Fruit fly (Drosophila melanogaster) whole organism, prepupa: ENCODE results near the gene Pdzd8.

Source experiments
- Blimp-1 ChIP-seq: fragments of 200-800 bp; sonication (Bioruptor generic); optimal IDR thresholded peaks from 3 replicates; lab custom pipeline; 2017; ENCODE audit warnings: missing biosample characterization, missing genetic modification characterization, mild to moderate bottlenecking, moderate library complexity, missing genetic modification reagents
- CG10631 ChIP-seq: fragments of 200-800 bp; sonication (Bioruptor generic); optimal IDR thresholded peaks from 2 replicates; lab custom pipeline; 2016; ENCODE audit warnings: missing biosample characterization, missing genetic modification characterization
- CG10669 ChIP-seq: fragments of 200-800 bp; sonication (Bioruptor generic); optimal IDR thresholded peaks from 3 replicates; lab custom pipeline; 2018; ENCODE audit warnings: missing biosample characterization, mild to moderate bottlenecking, missing genetic modification characterization, moderate library complexity
- CG11294 ChIP-seq: fragments of 200-800 bp; sonication (Bioruptor generic); IDR thresholded peaks from 2 replicates; pipeline ENCODE4 v1.3.6; 2022; ENCODE audit warnings: missing biosample characterization, missing genetic modification characterization
- CG11762 ChIP-seq: fragments of 200-800 bp; sonication (Bioruptor generic); optimal IDR thresholded peaks from 3 replicates; lab custom pipeline; 2016; ENCODE audit warnings: missing biosample characterization, missing genetic modification characterization; ENCODE audit not compliant: insufficient read depth
- CG11902 ChIP-seq: fragments of 200-800 bp; sonication (Bioruptor generic); optimal IDR thresholded peaks from 3 replicates; lab custom pipeline; 2016; ENCODE audit warnings: missing biosample characterization, missing genetic modification characterization
- CG15336 ChIP-seq: fragments of 200-800 bp; sonication (Bioruptor generic); IDR thresholded peaks from 2 replicates; pipeline ENCODE4 v1.3.6; 2022; ENCODE audit warnings: missing biosample characterization, missing genetic modification characterization
- CG1621 ChIP-seq: fragments of 200-800 bp; sonication (Bioruptor generic); optimal IDR thresholded peaks from 3 replicates; lab custom pipeline; 2018; ENCODE audit warnings: missing biosample characterization, mild to moderate bottlenecking, missing genetic modification characterization
- CG16779 ChIP-seq: fragments of 200-800 bp; sonication (Bioruptor generic); optimal IDR thresholded peaks from 3 replicates; lab custom pipeline; 2017; ENCODE audit warnings: missing biosample characterization, mild to moderate bottlenecking, missing genetic modification characterization
- CG3032 ChIP-seq: fragments of 200-800 bp; optimal IDR thresholded peaks from 2 replicates; lab custom pipeline; 2019; ENCODE audit warnings: missing biosample characterization, mild to moderate bottlenecking, missing genetic modification characterization, moderate library complexity
- CG31627 ChIP-seq: fragments of 200-800 bp; sonication (Bioruptor generic); optimal IDR thresholded peaks from 3 replicates; lab custom pipeline; 2016; ENCODE audit warnings: missing biosample characterization, missing genetic modification characterization
- CG32006 ChIP-seq: fragments of 200-800 bp; sonication (Bioruptor generic); optimal IDR thresholded peaks from 3 replicates; lab custom pipeline; 2017; ENCODE audit warnings: missing biosample characterization, mild to moderate bottlenecking, missing genetic modification characterization
- CG34406 ChIP-seq: fragments of 200-800 bp; sonication (Bioruptor generic); optimal IDR thresholded peaks from 3 replicates; lab custom pipeline; 2016; ENCODE audit warnings: missing biosample characterization, missing genetic modification characterization
- CG3919 ChIP-seq: fragments of 200-800 bp; sonication (Bioruptor generic); optimal IDR thresholded peaks from 3 replicates; lab custom pipeline; 2016; ENCODE audit warnings: missing biosample characterization, missing genetic modification characterization
- CG4318 ChIP-seq: fragments of 200-800 bp; sonication (Bioruptor generic); optimal IDR thresholded peaks from 3 replicates; lab custom pipeline; 2017; ENCODE audit warnings: missing biosample characterization, mild to moderate bottlenecking, missing genetic modification characterization
- CG6276 ChIP-seq: fragments of 200-800 bp; sonication (Bioruptor generic); optimal IDR thresholded peaks from 2 replicates; lab custom pipeline; 2017; ENCODE audit warnings: missing biosample characterization, mild to moderate bottlenecking, missing genetic modification characterization
- CG6792 ChIP-seq: fragments of 200-800 bp; sonication (Bioruptor generic); optimal IDR thresholded peaks from 3 replicates; lab custom pipeline; 2016; ENCODE audit warnings: missing biosample characterization, missing genetic modification characterization
- CG6808 ChIP-seq: fragments of 200-800 bp; sonication (Bioruptor generic); optimal IDR thresholded peaks from 3 replicates; lab custom pipeline; 2017; ENCODE audit warnings: missing biosample characterization, missing genetic modification characterization, mild to moderate bottlenecking, moderate library complexity, missing genetic modification reagents
- CG7368 ChIP-seq: fragments of 200-800 bp; sonication (Bioruptor generic); optimal IDR thresholded peaks from 3 replicates; lab custom pipeline; 2016; ENCODE audit warnings: missing biosample characterization, missing genetic modification characterization
- CG8119 ChIP-seq: fragments of 200-800 bp; sonication (Bioruptor generic); IDR thresholded peaks from 3 replicates; pipeline ENCODE4 v1.3.6; 2022; ENCODE audit warnings: missing biosample characterization, missing genetic modification characterization
- CG8319 ChIP-seq: fragments of 200-800 bp; sonication (Bioruptor generic); optimal IDR thresholded peaks from 3 replicates; lab custom pipeline; 2016; ENCODE audit warnings: missing biosample characterization, missing genetic modification characterization
- CG9139 ChIP-seq: fragments of 200-800 bp; sonication (Bioruptor generic); optimal IDR thresholded peaks from 3 replicates; lab custom pipeline; 2017; ENCODE audit warnings: missing biosample characterization, mild to moderate bottlenecking, missing genetic modification characterization
- Eip78C ChIP-seq: fragments of 200-800 bp; sonication (Bioruptor generic); peaks from one replicate; lab custom pipeline; 2016; ENCODE audit warnings: missing biosample characterization, missing genetic modification characterization
- Eip93F ChIP-seq: fragments of 200-800 bp; sonication (Bioruptor generic); optimal IDR thresholded peaks from 2 replicates; lab custom pipeline; 2016; ENCODE audit warnings: missing biosample characterization, mild to moderate bottlenecking, missing genetic modification characterization
- Ets21C ChIP-seq: fragments of 200-800 bp; sonication (Bioruptor generic); optimal IDR thresholded peaks from 3 replicates; lab custom pipeline; 2016; ENCODE audit warnings: missing biosample characterization, missing genetic modification characterization
- Ets96B ChIP-seq: fragments of 200-800 bp; optimal IDR thresholded peaks from 2 replicates; lab custom pipeline; 2019; ENCODE audit warnings: missing biosample characterization, mild to moderate bottlenecking, missing genetic modification characterization, moderate library complexity
- Gug ChIP-seq: fragments of 200-800 bp; sonication (Bioruptor generic); IDR thresholded peaks from 2 replicates; pipeline ENCODE4 v1.3.6; 2022; ENCODE audit warnings: missing biosample characterization, missing genetic modification characterization
- Hr38 ChIP-seq: sonication (Bioruptor generic); optimal IDR thresholded peaks from 2 replicates; lab custom pipeline; 2016; ENCODE audit warnings: missing biosample characterization, missing genetic modification characterization
- Hr39 ChIP-seq: fragments of 200-800 bp; sonication (Bioruptor generic); optimal IDR thresholded peaks from 2 replicates; lab custom pipeline; 2016; ENCODE audit warnings: missing biosample characterization, missing genetic modification characterization
- Hr4 ChIP-seq: fragments of 200-800 bp; sonication (Bioruptor generic); optimal IDR thresholded peaks from 3 replicates; lab custom pipeline; 2016; ENCODE audit warnings: missing biosample characterization, missing genetic modification characterization
- OdsH ChIP-seq: fragments of 200-800 bp; sonication (Bioruptor generic); optimal IDR thresholded peaks from 3 replicates; lab custom pipeline; 2016; ENCODE audit warnings: missing biosample characterization, missing genetic modification characterization
- Sox14 ChIP-seq: fragments of 200-800 bp; sonication (Bioruptor generic); optimal IDR thresholded peaks from 3 replicates; lab custom pipeline; 2016; ENCODE audit warnings: missing biosample characterization, missing genetic modification characterization
- Sox15 ChIP-seq: fragments of 200-800 bp; sonication (Bioruptor generic); optimal IDR thresholded peaks from 3 replicates; lab custom pipeline; 2016; ENCODE audit warnings: missing biosample characterization, missing genetic modification characterization
- achi ChIP-seq: fragments of 200-800 bp; sonication (Bioruptor generic); optimal IDR thresholded peaks from 3 replicates; lab custom pipeline; 2016; ENCODE audit warnings: missing biosample characterization, missing genetic modification characterization
- cyc ChIP-seq: fragments of 200-800 bp; sonication (Bioruptor generic); optimal IDR thresholded peaks from 3 replicates; lab custom pipeline; 2016; ENCODE audit warnings: missing biosample characterization, missing genetic modification characterization
- dac ChIP-seq: fragments of 200-800 bp; sonication (Bioruptor generic); optimal IDR thresholded peaks from 2 replicates; lab custom pipeline; 2017; ENCODE audit warnings: missing biosample characterization, mild to moderate bottlenecking, missing genetic modification characterization
- dsx ChIP-seq: fragments of 200-800 bp; optimal IDR thresholded peaks from 3 replicates; lab custom pipeline; 2019; ENCODE audit warnings: missing biosample characterization, mild to moderate bottlenecking, missing genetic modification characterization, moderate library complexity; ENCODE audit not compliant: poor library complexity, severe bottlenecking
- eg ChIP-seq: fragments of 200-800 bp; sonication (Bioruptor generic); IDR thresholded peaks from 3 replicates; pipeline ENCODE4 v1.3.6; 2022; ENCODE audit warnings: missing biosample characterization, missing genetic modification characterization
- esn ChIP-seq: fragments of 200-800 bp; sonication (Bioruptor generic); optimal IDR thresholded peaks from 2 replicates; lab custom pipeline; 2016; ENCODE audit warnings: missing biosample characterization, mild to moderate bottlenecking, missing genetic modification characterization, moderate library complexity
- fd59A ChIP-seq: fragments of 200-800 bp; sonication (Bioruptor generic); optimal IDR thresholded peaks from 2 replicates; lab custom pipeline; 2017; ENCODE audit warnings: missing biosample characterization, mild to moderate bottlenecking, missing genetic modification characterization, missing genetic modification reagents
- fd85E ChIP-seq: fragments of 200-800 bp; sonication (Bioruptor generic); optimal IDR thresholded peaks from 3 replicates; lab custom pipeline; 2016; ENCODE audit warnings: missing biosample characterization, missing genetic modification characterization
- fkh ChIP-seq: fragments of 200-800 bp; sonication (Bioruptor generic); optimal IDR thresholded peaks from 3 replicates; lab custom pipeline; 2017; ENCODE audit warnings: missing biosample characterization, mild to moderate bottlenecking, missing genetic modification characterization, moderate library complexity
- lz ChIP-seq: fragments of 200-800 bp; sonication (Bioruptor generic); optimal IDR thresholded peaks from 3 replicates; lab custom pipeline; 2016; ENCODE audit warnings: missing biosample characterization, missing genetic modification characterization
- net ChIP-seq: fragments of 200-800 bp; sonication (Bioruptor generic); optimal IDR thresholded peaks from 3 replicates; lab custom pipeline; 2016; ENCODE audit warnings: missing biosample characterization, missing genetic modification characterization
- spab ChIP-seq: fragments of 200-800 bp; sonication (Bioruptor generic); optimal IDR thresholded peaks from 2 replicates; lab custom pipeline; 2017; ENCODE audit warnings: missing biosample characterization, mild to moderate bottlenecking, missing genetic modification characterization, missing genetic modification reagents
- ss ChIP-seq, 2 experiments: fragments of 200-800 bp; sonication (Bioruptor generic); optimal IDR thresholded peaks; 2 replicates in 1 of 2; 3 replicates in 1 of 2; lab custom pipeline; 2017 to 2018; ENCODE audit warnings: mild to moderate bottlenecking in 2 of 2, missing biosample characterization in 2 of 2, missing genetic modification characterization in 2 of 2, moderate library complexity in 1 of 2
- svp ChIP-seq: fragments of 200-800 bp; sonication (Bioruptor generic); peaks from one replicate; lab custom pipeline; 2016; ENCODE audit warnings: missing biosample characterization, missing genetic modification characterization

Gene Pdzd8

DNA sequence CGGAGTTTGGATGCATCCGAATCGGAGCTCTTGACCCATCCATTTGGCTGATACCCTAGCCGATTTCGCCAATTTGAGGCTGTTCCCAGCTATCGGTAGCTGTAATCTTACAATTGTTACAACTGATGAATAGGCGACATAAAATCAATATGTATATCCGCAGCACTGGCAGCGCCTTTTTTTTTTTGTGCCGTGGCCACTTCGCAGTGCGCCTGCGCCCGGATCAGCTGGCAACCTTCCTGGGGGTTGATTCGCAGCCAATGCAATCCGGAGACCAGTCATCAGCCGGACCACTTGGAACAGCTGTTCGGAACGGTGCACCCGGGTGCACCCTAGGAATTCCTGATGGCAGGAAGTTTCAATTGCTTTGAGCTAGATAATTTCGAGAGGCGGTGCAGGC is at the start of gene Pdzd8:
Pdzd8 (minus strand) TSS at position 125 of the 400 bp plus-strand sequence.
- TF ChIP-seq Eip78C (GFP tag; lab: Kevin White, UChicago) (no peak), Sox15 (GFP tag; lab: Kevin White, UChicago) (no peak), CG16779 (no peak), CG32006 (GFP tag; lab: Kevin White, UChicago) (no peak), dac (GFP tag; lab: Kevin White, UChicago) (no peak), CG4318 (GFP tag; lab: Kevin White, UChicago) (no peak), CG15336 (GFP tag; lab: Robert Waterston, UW) (no peak), Gug (GFP tag; lab: Robert Waterston, UW) (no peak), CG6808 (GFP tag; lab: Kevin White, UChicago) (no peak), CG10669 (GFP tag; lab: Kevin White, UChicago) (no peak), esn (GFP tag; lab: Kevin White, UChicago) (no peak), net (GFP tag; lab: Kevin White, UChicago) (no peak), Ets96B (tag; lab: Kevin White, UChicago) (no peak), fd85E (GFP tag; lab: Kevin White, UChicago) (no peak), cyc (GFP tag; lab: Kevin White, UChicago) (no peak), CG3032 (tag; lab: Kevin White, UChicago) (no peak), Blimp-1 (no peak)

DNA sequence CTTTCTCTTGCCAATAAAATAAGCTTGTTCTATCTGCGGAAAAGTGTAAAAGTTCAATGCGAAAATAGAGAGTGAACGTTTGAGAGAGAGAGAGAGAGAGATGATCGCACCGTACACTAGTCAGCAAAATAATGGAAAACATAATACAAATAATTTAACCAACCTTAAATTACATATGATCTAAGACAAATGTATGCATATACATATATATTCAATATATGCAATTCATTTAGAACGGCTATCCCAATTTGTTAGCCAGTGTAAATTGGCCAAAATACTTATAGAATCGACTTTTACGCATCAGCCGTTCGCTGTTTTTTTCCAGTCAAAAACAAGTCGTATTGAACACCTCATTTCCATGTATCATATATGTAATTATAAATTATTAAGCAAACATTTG is 5.4 kb downstream of the Pdzd8 start:
- peak; percentile 62 for TF ChIP-seq Hr39 (GFP tag; lab: Kevin White, UChicago)
- peak; percentile 60 for TF ChIP-seq esn (GFP tag; lab: Kevin White, UChicago)
- no peak for TF ChIP-seq CG9139 (GFP tag; lab: Kevin White, UChicago)
- TF ChIP-seq Ets96B (tag; lab: Kevin White, UChicago) = no peak
- TF ChIP-seq CG6808 (GFP tag; lab: Kevin White, UChicago) = no peak
- no peak for TF ChIP-seq CG3032 (tag; lab: Kevin White, UChicago)
- TF ChIP-seq CG11294 = peak; percentile 29; the same call in 1 of the 2 replicates
- no peak for TF ChIP-seq fd59A (GFP tag; lab: Kevin White, UChicago)
- TF ChIP-seq Eip93F (GFP tag; lab: Kevin White, UChicago) = peak; percentile 68
- peak; percentile 92 for TF ChIP-seq Eip78C (GFP tag; lab: Kevin White, UChicago)
- no peak for TF ChIP-seq Hr38 (GFP tag; lab: Kevin White, UChicago)
- no peak for TF ChIP-seq Sox15 (GFP tag; lab: Kevin White, UChicago)
- TF ChIP-seq net (GFP tag; lab: Kevin White, UChicago) = peak; percentile 36
- no peak for TF ChIP-seq CG32006 (GFP tag; lab: Kevin White, UChicago)
- TF ChIP-seq CG3919 = peak; percentile 65
- TF ChIP-seq CG11762 (GFP tag; lab: Kevin White, UChicago) = peak; percentile 45
- TF ChIP-seq Sox14 (GFP tag; lab: Kevin White, UChicago) = peak; percentile 30
- TF ChIP-seq CG8119 = peak; percentile 73; the same call in 2 of the 3 replicates
- no peak for TF ChIP-seq dsx (GFP tag; lab: Kevin White, UChicago)
- peak; percentile 28 for TF ChIP-seq Hr4 (GFP tag; lab: Kevin White, UChicago)
- TF ChIP-seq CG16779 = no peak
- TF ChIP-seq eg (GFP tag; lab: Robert Waterston, UW) = peak; percentile 85
- peak; percentile 28 for TF ChIP-seq CG7368 (GFP tag; lab: Kevin White, UChicago)
- no peak for TF ChIP-seq dac (GFP tag; lab: Kevin White, UChicago)
- no peak for TF ChIP-seq fkh
- TF ChIP-seq CG15336 (GFP tag; lab: Robert Waterston, UW) = peak; percentile 78
- TF ChIP-seq Gug (GFP tag; lab: Robert Waterston, UW) = peak; percentile 72
- peak; percentile 34 for TF ChIP-seq OdsH (GFP tag; lab: Kevin White, UChicago)
- TF ChIP-seq fd85E (GFP tag; lab: Kevin White, UChicago) = no peak
- peak; percentile 21 for TF ChIP-seq CG11902 (GFP tag; lab: Kevin White, UChicago)
- TF ChIP-seq achi = peak; percentile 25
- TF ChIP-seq CG10631 (GFP tag; lab: Kevin White, UChicago) = peak; percentile 12
- peak; percentile 48 for TF ChIP-seq CG6792
- peak; percentile 62 for TF ChIP-seq lz (GFP tag; lab: Kevin White, UChicago)
- TF ChIP-seq ss (GFP tag; optimal IDR thresholded peaks at IDR 0.05; lab: Kevin White, UChicago) = no peak
- peak; percentile 62 for TF ChIP-seq Ets21C (GFP tag; lab: Kevin White, UChicago)
- TF ChIP-seq svp (GFP tag; lab: Kevin White, UChicago) = peak; percentile 90
- TF ChIP-seq spab (GFP tag; lab: Kevin White, UChicago) = no peak
- peak; percentile 39 for TF ChIP-seq CG6276 (GFP tag; lab: Kevin White, UChicago)
- TF ChIP-seq CG8319 = peak; percentile 18
- peak; percentile 75 for TF ChIP-seq cyc (GFP tag; lab: Kevin White, UChicago)
- peak; percentile 45 for TF ChIP-seq CG34406 (GFP tag; lab: Kevin White, UChicago)
- no peak for TF ChIP-seq CG1621 (tag; lab: Kevin White, UChicago)
- TF ChIP-seq CG31627 (GFP tag; lab: Kevin White, UChicago) = peak; percentile 56
